Worm (Caenorhabditis elegans) whole organism, mixed stage, embryonic: ENCODE results near the gene T05H4.4.

Experiments used
- blmp-1 ChIP-seq: fragments of 150-350 bp; optimal IDR thresholded peaks from 2 replicates; lab custom pipeline; 2014; ENCODE audit warnings: missing biosample characterization, missing genetic modification characterization
- ceh-39 ChIP-seq: fragments of 150-350 bp; optimal IDR thresholded peaks from 2 replicates; lab custom pipeline; 2014; ENCODE audit warnings: missing biosample characterization, missing genetic modification characterization
- elt-1 ChIP-seq: sonication (generic microtip); optimal IDR thresholded peaks from 2 replicates; lab custom pipeline; 2017; ENCODE audit warnings: missing genetic modification characterization, mild to moderate bottlenecking, missing compliant biosample characterization, antibody characterized with exemption, moderate library complexity, borderline replicate concordance; ENCODE audit not compliant: insufficient read depth
- hlh-1 ChIP-seq: fragments of 150-350 bp; optimal IDR thresholded peaks from 2 replicates; lab custom pipeline; 2014; ENCODE audit warnings: missing biosample characterization, missing genetic modification reagents, missing genetic modification characterization
- lin-32 ChIP-seq: fragments of 200-800 bp; sonication (Bioruptor generic); optimal IDR thresholded peaks from 2 replicates; lab custom pipeline; 2018; ENCODE audit warnings: mild to moderate bottlenecking, missing genetic modification characterization, missing compliant biosample characterization
- nhr-237 ChIP-seq: fragments of 150-350 bp; optimal IDR thresholded peaks from 2 replicates; lab custom pipeline; 2014; ENCODE audit warnings: missing biosample characterization, missing genetic modification characterization
- nhr-28 ChIP-seq: fragments of 150-350 bp; optimal IDR thresholded peaks from 2 replicates; lab custom pipeline; 2014; ENCODE audit warnings: missing biosample characterization, missing genetic modification characterization
- pha-4 ChIP-seq: fragments of 150-350 bp; optimal IDR thresholded peaks from 2 replicates; lab custom pipeline; 2018; ENCODE audit warnings: missing biosample characterization, missing genetic modification reagents, missing genetic modification characterization
- sem-2 ChIP-seq: fragments of 200-800 bp; sonication (Bioruptor generic); optimal IDR thresholded peaks from 2 replicates; lab custom pipeline; 2018; ENCODE audit warnings: mild to moderate bottlenecking, missing genetic modification characterization, missing compliant biosample characterization
- snpc-4 ChIP-seq: fragments of 150-350 bp; optimal IDR thresholded peaks from 2 replicates; lab custom pipeline; 2014; ENCODE audit warnings: missing biosample characterization, missing genetic modification characterization
- tbx-8 ChIP-seq: fragments of 200-800 bp; sonication (Bioruptor generic); optimal IDR thresholded peaks from 2 replicates; lab custom pipeline; 2018; ENCODE audit warnings: mild to moderate bottlenecking, missing genetic modification characterization, moderate library complexity, missing compliant biosample characterization
- unc-62 ChIP-seq: fragments of 150-350 bp; optimal IDR thresholded peaks from 2 replicates; lab custom pipeline; 2014; ENCODE audit warnings: missing biosample characterization, missing genetic modification reagents, missing genetic modification characterization

DNA sequence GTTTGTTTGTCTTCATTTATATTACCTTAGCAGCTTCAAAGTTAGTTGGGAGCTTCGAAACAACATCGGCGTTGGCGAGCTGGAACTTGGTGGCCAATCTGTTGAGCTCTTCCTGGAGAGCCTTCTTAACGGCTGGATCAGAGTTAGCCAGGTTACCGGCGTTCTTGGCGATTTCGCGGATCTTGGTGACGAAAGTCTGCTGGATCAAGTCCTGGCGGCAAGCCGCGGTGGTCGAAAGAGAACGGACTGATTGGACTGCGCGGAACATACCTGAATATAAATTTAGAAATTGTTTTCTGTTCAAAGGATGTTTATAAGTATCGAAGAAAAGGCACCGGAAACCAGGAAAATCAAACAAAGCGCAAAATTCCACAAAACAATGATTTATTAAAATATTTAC is 11.9 kb upstream of the T05H4.4 start, which contains the start of gene atp-4:
- TF ChIP-seq pha-4 (tag; lab: Kevin White, UChicago) (no peak), nhr-237 (no peak), nhr-28 (tag; lab: Kevin White, UChicago) (no peak), blmp-1 (tag; lab: Kevin White, UChicago) (no peak), lin-32 (no peak), hlh-1 (tag; lab: Kevin White, UChicago) (no peak), snpc-4 (tag; lab: Kevin White, UChicago) (no peak), elt-1 (tag; lab: Kevin White, UChicago) (no peak), tbx-8 (GFP tag; lab: Kevin White, UChicago) (no peak), ceh-39 (no peak), sem-2 (GFP tag; lab: Kevin White, UChicago) (no peak), unc-62 (no peak)
